Fruit fly (Drosophila melanogaster) whole organism, embryonic: ENCODE data around the gene CG15333.
A peak's percentile ranks its signal among the peaks of the same experiment; 100 is the strongest.

Experiments used
- B-H2 ChIP-seq: fragments of 200-800 bp; sonication (Bioruptor generic); optimal IDR thresholded peaks from 2 replicates; lab custom pipeline; 2018; ENCODE audit warnings: missing biosample characterization, mild to moderate bottlenecking, missing genetic modification characterization
- CG10321 ChIP-seq: fragments of 200-800 bp; sonication (Bioruptor generic); IDR thresholded peaks from 2 replicates; pipeline ENCODE4 v1.3.6; 2022; ENCODE audit warnings: missing biosample characterization, missing genetic modification characterization
- CG10462 ChIP-seq: fragments of 200-800 bp; sonication (Bioruptor generic); optimal IDR thresholded peaks from 2 replicates; lab custom pipeline; 2016; ENCODE audit warnings: missing biosample characterization, missing genetic modification characterization
- CG11247 ChIP-seq: fragments of 200-800 bp; sonication (Bioruptor generic); IDR thresholded peaks from 2 replicates; pipeline ENCODE4 v1.3.6; 2022; ENCODE audit warnings: missing biosample characterization, missing genetic modification characterization
- CG12219 ChIP-seq: fragments of 200-800 bp; sonication (Bioruptor generic); optimal IDR thresholded peaks from 3 replicates; lab custom pipeline; 2018; ENCODE audit warnings: missing biosample characterization, mild to moderate bottlenecking, missing genetic modification characterization
- CG13123 ChIP-seq: fragments of 200-800 bp; sonication (Bioruptor generic); optimal IDR thresholded peaks from 2 replicates; lab custom pipeline; 2016; ENCODE audit warnings: missing biosample characterization, missing genetic modification characterization
- CG14050 ChIP-seq: fragments of 200-800 bp; sonication (Bioruptor generic); IDR thresholded peaks from 3 replicates; pipeline ENCODE4 v1.3.6; 2022; ENCODE audit warnings: missing biosample characterization, missing genetic modification characterization
- CG17385 ChIP-seq: fragments of 200-800 bp; sonication (Bioruptor generic); optimal IDR thresholded peaks from 3 replicates; lab custom pipeline; 2018; ENCODE audit warnings: missing biosample characterization, mild to moderate bottlenecking, missing genetic modification characterization
- CG1832 ChIP-seq: fragments of 200-800 bp; sonication (Bioruptor generic); optimal IDR thresholded peaks from 2 replicates; lab custom pipeline; 2017; ENCODE audit warnings: missing biosample characterization, mild to moderate bottlenecking, missing genetic modification characterization, inconsistent platforms
- CG2116 ChIP-seq: fragments of 200-800 bp; sonication (Bioruptor generic); optimal IDR thresholded peaks from 3 replicates; lab custom pipeline; 2018; ENCODE audit warnings: missing biosample characterization, mild to moderate bottlenecking, missing genetic modification characterization
- CG2678 ChIP-seq: fragments of 200-800 bp; sonication (Bioruptor generic); optimal IDR thresholded peaks from 3 replicates; lab custom pipeline; 2019; ENCODE audit warnings: missing biosample characterization, mild to moderate bottlenecking, missing genetic modification characterization, moderate library complexity
- CG30403 ChIP-seq: fragments of 200-800 bp; sonication (Bioruptor generic); optimal IDR thresholded peaks from 3 replicates; lab custom pipeline; 2016; ENCODE audit warnings: missing biosample characterization, missing genetic modification characterization
- CG32772 ChIP-seq: fragments of 200-800 bp; sonication (Bioruptor generic); IDR thresholded peaks from 2 replicates; pipeline ENCODE4 v1.3.6; 2022; ENCODE audit warnings: missing biosample characterization, missing genetic modification characterization
- CG34224 ChIP-seq: fragments of 200-800 bp; sonication (Bioruptor generic); IDR thresholded peaks from 3 replicates; pipeline ENCODE4 v1.3.6; 2022; ENCODE audit warnings: missing biosample characterization, missing genetic modification characterization; ENCODE audit not compliant: partially characterized antibody
- CG34422 ChIP-seq: fragments of 200-800 bp; sonication (Bioruptor generic); IDR thresholded peaks from 3 replicates; pipeline ENCODE4 v1.3.6; 2022; ENCODE audit warnings: missing biosample characterization, missing genetic modification characterization
- CG42726 ChIP-seq: fragments of 200-800 bp; sonication (Bioruptor generic); IDR thresholded peaks from 2 replicates; pipeline ENCODE4 v1.3.6; 2022; ENCODE audit warnings: missing biosample characterization, missing genetic modification characterization; ENCODE audit not compliant: partially characterized antibody
- CG4360 ChIP-seq: fragments of 200-800 bp; sonication (Bioruptor generic); IDR thresholded peaks from 2 replicates; pipeline ENCODE4 v1.3.6; 2022; ENCODE audit warnings: missing biosample characterization, missing genetic modification characterization
- CG7357 ChIP-seq: fragments of 200-800 bp; sonication (Bioruptor generic); IDR thresholded peaks from 3 replicates; pipeline ENCODE4 v1.3.6; 2022; ENCODE audit warnings: missing biosample characterization, missing genetic modification characterization
- CG8359 ChIP-seq: fragments of 200-800 bp; sonication (Bioruptor generic); optimal IDR thresholded peaks from 2 replicates; lab custom pipeline; 2017; ENCODE audit warnings: missing biosample characterization, mild to moderate bottlenecking, missing genetic modification characterization, borderline replicate concordance
- CG8478 ChIP-seq: fragments of >200 bp; optimal IDR thresholded peaks from 2 replicates; lab custom pipeline; 2018
- Doc3 ChIP-seq: fragments of 200-800 bp; sonication (Bioruptor generic); IDR thresholded peaks from 3 replicates; pipeline ENCODE4 v1.3.6; 2022; ENCODE audit warnings: missing biosample characterization, missing genetic modification characterization; ENCODE audit not compliant: partially characterized antibody
- Drgx ChIP-seq: fragments of 200-800 bp; sonication (Bioruptor generic); IDR thresholded peaks from 2 replicates; pipeline ENCODE4 v1.3.6; 2022; ENCODE audit warnings: missing biosample characterization, missing genetic modification characterization
- HLHmδ ChIP-seq: fragments of 200-800 bp; sonication (Bioruptor generic); optimal IDR thresholded peaks from 2 replicates; lab custom pipeline; 2018; ENCODE audit warnings: missing biosample characterization, mild to moderate bottlenecking, missing genetic modification characterization, moderate library complexity
- HmgZ ChIP-seq: fragments of 200-800 bp; sonication (Bioruptor generic); optimal IDR thresholded peaks from 2 replicates; lab custom pipeline; 2018; ENCODE audit warnings: missing biosample characterization, mild to moderate bottlenecking, missing genetic modification characterization
- Med ChIP-seq: fragments of 200-800 bp; sonication (Bioruptor generic); peaks from one replicate; lab custom pipeline; 2016; ENCODE audit warnings: missing biosample characterization, missing genetic modification characterization, mild to moderate bottlenecking, inconsistent platforms, moderate library complexity
- Stat92E ChIP-seq, 3 experiments: fragments of >200 bp in 2 of 3; fragments of 200-800 bp in 1 of 3; sonication (Bioruptor generic) in 1 of 3; optimal IDR thresholded peaks; 2 replicates each; lab custom pipeline; 2017 to 2019; ENCODE audit warnings: missing biosample characterization in 3 of 3, missing genetic modification characterization in 3 of 3, mild to moderate bottlenecking in 1 of 3, moderate library complexity in 1 of 3
- YL-1 ChIP-seq: fragments of 200-800 bp; sonication (Bioruptor generic); optimal IDR thresholded peaks from 3 replicates; lab custom pipeline; 2017; ENCODE audit warnings: missing biosample characterization, mild to moderate bottlenecking, missing genetic modification characterization
- ato ChIP-seq: fragments of 200-800 bp; sonication (Bioruptor generic); IDR thresholded peaks from 2 replicates; pipeline ENCODE4 v1.3.6; 2022; ENCODE audit warnings: missing biosample characterization, missing genetic modification characterization; ENCODE audit not compliant: partially characterized antibody
- az2 ChIP-seq: fragments of 200-800 bp; sonication (Bioruptor generic); optimal IDR thresholded peaks from 3 replicates; lab custom pipeline; 2016; ENCODE audit warnings: missing biosample characterization, missing genetic modification characterization
- bigmax ChIP-seq: fragments of 200-800 bp; sonication (Bioruptor generic); optimal IDR thresholded peaks from 2 replicates; lab custom pipeline; 2018; ENCODE audit warnings: missing biosample characterization, mild to moderate bottlenecking, missing genetic modification characterization
- br ChIP-seq: fragments of >200 bp; optimal IDR thresholded peaks from 2 replicates; lab custom pipeline; 2017
- bsh ChIP-seq, 2 experiments: fragments of 200-800 bp; sonication (Bioruptor generic); optimal IDR thresholded peaks; 2 replicates each; lab custom pipeline; 2017 to 2018; ENCODE audit warnings: mild to moderate bottlenecking in 2 of 2, missing biosample characterization in 2 of 2, missing genetic modification characterization in 2 of 2, moderate library complexity in 1 of 2
- cg ChIP-seq: fragments of 200-800 bp; sonication (Bioruptor generic); optimal IDR thresholded peaks from 3 replicates; lab custom pipeline; 2019; ENCODE audit warnings: missing biosample characterization, mild to moderate bottlenecking, missing genetic modification characterization, moderate library complexity
- chinmo ChIP-seq: fragments of 200-800 bp; sonication (Bioruptor generic); IDR thresholded peaks from 4 replicates; pipeline ENCODE4 v1.3.6; 2022; ENCODE audit warnings: missing biosample characterization, missing genetic modification characterization; ENCODE audit not compliant: partially characterized antibody
- chm ChIP-seq: fragments of 200-800 bp; sonication (Bioruptor generic); IDR thresholded peaks from 2 replicates; pipeline ENCODE4 v1.3.6; 2022; ENCODE audit warnings: missing biosample characterization, missing genetic modification characterization
- ci ChIP-seq: fragments of 200-800 bp; sonication (Bioruptor generic); IDR thresholded peaks from 3 replicates; pipeline ENCODE4 v1.3.6; 2022; ENCODE audit warnings: missing biosample characterization, missing genetic modification characterization
- dmrt99B ChIP-seq: fragments of 200-800 bp; sonication (Bioruptor generic); optimal IDR thresholded peaks from 2 replicates; lab custom pipeline; 2018; ENCODE audit warnings: missing biosample characterization, mild to moderate bottlenecking, missing genetic modification characterization, moderate library complexity
- exex ChIP-seq: fragments of 200-800 bp; sonication (Bioruptor generic); optimal IDR thresholded peaks from 4 replicates; lab custom pipeline; 2018; ENCODE audit warnings: missing biosample characterization, mild to moderate bottlenecking, missing genetic modification characterization, moderate library complexity
- ind ChIP-seq: fragments of 200-800 bp; sonication (Bioruptor generic); optimal IDR thresholded peaks from 3 replicates; lab custom pipeline; 2016; ENCODE audit warnings: missing biosample characterization, missing genetic modification characterization
- nerfin-1 ChIP-seq: fragments of 200-800 bp; sonication (Bioruptor generic); optimal IDR thresholded peaks from 3 replicates; lab custom pipeline; 2019; ENCODE audit warnings: missing biosample characterization, mild to moderate bottlenecking, missing genetic modification characterization, moderate library complexity
- otp ChIP-seq: fragments of 200-800 bp; sonication (Bioruptor generic); IDR thresholded peaks from 3 replicates; pipeline ENCODE4, ENCODE4 v1.3.6; 2022; ENCODE audit warnings: missing biosample characterization, missing genetic modification characterization
- phol ChIP-seq: fragments of 200-800 bp; sonication (Bioruptor generic); optimal IDR thresholded peaks from 3 replicates; lab custom pipeline; 2018; ENCODE audit warnings: missing biosample characterization, mild to moderate bottlenecking, missing genetic modification characterization, moderate library complexity
- pum ChIP-seq: fragments of 200-800 bp; sonication (Bioruptor generic); optimal IDR thresholded peaks from 2 replicates; lab custom pipeline; 2016; ENCODE audit warnings: missing biosample characterization, missing genetic modification characterization
- salm ChIP-seq: fragments of 200-800 bp; sonication (Bioruptor generic); optimal IDR thresholded peaks from 2 replicates; lab custom pipeline; 2018; ENCODE audit warnings: missing biosample characterization, mild to moderate bottlenecking, missing genetic modification characterization
- sim ChIP-seq: fragments of 200-800 bp; sonication (Bioruptor generic); IDR thresholded peaks from 2 replicates; pipeline ENCODE4 v1.3.6; 2022; ENCODE audit warnings: missing biosample characterization, missing genetic modification characterization
- sqz ChIP-seq: fragments of 200-800 bp; sonication (Bioruptor generic); optimal IDR thresholded peaks from 3 replicates; lab custom pipeline; 2018; ENCODE audit warnings: missing biosample characterization, mild to moderate bottlenecking, missing genetic modification characterization
- sr ChIP-seq: fragments of 200-800 bp; sonication (Bioruptor generic); IDR thresholded peaks from 3 replicates; pipeline ENCODE4 v1.3.6; 2022; ENCODE audit warnings: missing biosample characterization, missing genetic modification characterization
- ssp ChIP-seq: fragments of 200-800 bp; sonication (Bioruptor generic); IDR thresholded peaks from 2 replicates; pipeline ENCODE4 v1.3.6; 2022; ENCODE audit warnings: missing biosample characterization, missing genetic modification characterization
- vvl ChIP-seq: fragments of 200-800 bp; sonication (Bioruptor generic); IDR thresholded peaks from 2 replicates; pipeline ENCODE4 v1.3.6; 2022; ENCODE audit warnings: missing biosample characterization, missing genetic modification characterization
- yki ChIP-seq: fragments of >200 bp; optimal IDR thresholded peaks from 3 replicates; lab custom pipeline; 2018

CG15333 gene

DNA sequence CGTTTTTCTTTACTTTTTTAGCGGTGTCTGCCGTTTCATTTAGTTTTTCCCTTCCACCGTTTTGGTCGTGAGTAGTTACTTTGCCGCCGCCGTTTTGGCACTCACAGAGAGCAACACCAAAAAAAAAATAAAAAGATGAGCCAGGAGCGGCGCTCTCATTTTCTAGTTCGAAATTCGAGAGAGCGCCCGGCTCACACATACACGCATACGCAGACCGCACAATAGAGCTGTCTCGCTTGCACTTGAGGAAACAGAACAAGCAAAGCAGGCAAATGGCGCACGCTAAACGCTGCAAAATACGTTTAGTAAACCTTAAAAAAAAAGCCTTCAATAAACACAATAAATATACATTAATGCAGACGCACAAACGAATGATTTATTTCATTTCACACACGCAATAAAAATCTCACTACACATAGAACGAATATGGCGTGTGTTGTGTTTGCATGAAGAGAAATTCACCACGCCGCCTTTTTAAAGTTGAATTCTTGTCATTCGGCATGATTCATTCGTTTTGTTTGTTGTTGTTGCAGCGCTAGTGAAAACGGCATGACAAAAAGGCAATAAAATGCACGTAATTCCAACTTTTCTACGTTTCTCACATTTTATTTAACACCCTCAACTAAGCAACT lies 35.6 kb upstream of the CG15333 start (continued):
- TF ChIP-seq ssp (GFP tag; lab: Robert Waterston, UW) (no peak), dmrt99B (tag; lab: Kevin White, UChicago) (no peak), YL-1 (GFP tag; lab: Kevin White, UChicago) (peak; percentile 21), chinmo (0 out of 4 replicates have a peak, but pooled peaks have one; percentile 63), yki (lab: Kevin White, UChicago) (peak; percentile 41), Drgx (GFP tag; lab: Robert Waterston, UW) (peak; percentile 58), CG32772 (peak; percentile 43; the same call in 1 of the 2 replicates), CG17385 (no peak), sqz (GFP tag; lab: Kevin White, UChicago) (peak; percentile 87), B-H2 (peak; percentile 14), CG13123 (GFP tag; lab: Kevin White, UChicago) (no peak), CG7357 (no peak), CG10321 (peak; percentile 95), CG2116 (GFP tag; lab: Kevin White, UChicago) (no peak), chm (GFP tag; lab: Robert Waterston, UW) (0 out of 2 replicates have a peak, but pooled peaks have one; percentile 23), vvl (GFP tag; lab: Robert Waterston, UW) (peak; percentile 35; the same call in 1 of the 2 replicates), bsh (GFP tag; optimal IDR thresholded peaks at IDR 0.05; lab: Kevin White, UChicago) (peak in 1 of 2 experiments; percentile 22), Doc3 (GFP tag; lab: Robert Waterston, UW) (no peak), bigmax (GFP tag; lab: Kevin White, UChicago) (no peak), CG12219 (no peak), ind (GFP tag; lab: Kevin White, UChicago) (no peak), CG8359 (GFP tag; lab: Kevin White, UChicago) (no peak), phol (tag; lab: Kevin White, UChicago) (peak; percentile 68), HLHmδ (GFP tag; lab: Kevin White, UChicago) (peak; percentile 42), cg (peak; percentile 87), Stat92E (GFP tag; optimal IDR thresholded peaks at IDR 0.05; lab: Kevin White, UChicago) (no peak), CG10462 (GFP tag; lab: Kevin White, UChicago) (no peak), CG42726 (GFP tag; lab: Robert Waterston, UW) (no peak), CG11247 (GFP tag; lab: Robert Waterston, UW) (no peak), CG34422 (GFP tag; lab: Robert Waterston, UW) (no peak), salm (no peak), HmgZ (peak; percentile 11), otp (GFP tag; lab: Robert Waterston, UW) (0 out of 3 replicates have a peak, but pooled peaks have one; percentile 27), az2 (no peak), pum (GFP tag; lab: Kevin White, UChicago) (no peak), CG4360 (GFP tag; lab: Robert Waterston, UW) (peak; percentile 63), CG8478 (lab: Kevin White, UChicago) (peak; percentile 75), CG34224 (peak; percentile 32; the same call in 1 of the 3 replicates), CG14050 (no peak), nerfin-1 (tag; lab: Kevin White, UChicago) (no peak), sim (no peak), CG30403 (no peak), Med (GFP tag; lab: Kevin White, UChicago) (peak; percentile 70), exex (tag; lab: Kevin White, UChicago) (no peak), sr (GFP tag; lab: Robert Waterston, UW) (no peak), ato (GFP tag; lab: Robert Waterston, UW) (no peak), ci (0 out of 3 replicates have a peak, but pooled peaks have one; percentile 33), CG2678 (tag; lab: Kevin White, UChicago) (no peak), CG1832 (peak; percentile 58), br (lab: Kevin White, UChicago) (no peak)
